Fruit fly (Drosophila melanogaster) whole organism, embryonic: ENCODE results near the gene dod.

Source experiments
- B-H2 ChIP-seq: fragments of 200-800 bp; sonication (Bioruptor generic); optimal IDR thresholded peaks from 2 replicates; lab custom pipeline; 2018; ENCODE audit warnings: missing biosample characterization, mild to moderate bottlenecking, missing genetic modification characterization
- CG13123 ChIP-seq: fragments of 200-800 bp; sonication (Bioruptor generic); optimal IDR thresholded peaks from 2 replicates; lab custom pipeline; 2016; ENCODE audit warnings: missing biosample characterization, missing genetic modification characterization
- CG13775 ChIP-seq: fragments of 200-800 bp; sonication (Bioruptor generic); optimal IDR thresholded peaks from 3 replicates; lab custom pipeline; 2017; ENCODE audit warnings: missing biosample characterization, mild to moderate bottlenecking, missing genetic modification characterization
- CG14014 ChIP-seq: fragments of 200-800 bp; sonication (Bioruptor generic); IDR thresholded peaks from 2 replicates; pipeline ENCODE4 v1.3.6; 2022; ENCODE audit warnings: missing biosample characterization, missing genetic modification characterization
- CG17328 ChIP-seq: fragments of 200-800 bp; sonication (Bioruptor generic); IDR thresholded peaks from 2 replicates; pipeline ENCODE4 v1.3.6; 2022; ENCODE audit warnings: missing biosample characterization, missing genetic modification characterization
- CG17802 ChIP-seq: fragments of 200-800 bp; sonication (Bioruptor generic); optimal IDR thresholded peaks from 2 replicates; lab custom pipeline; 2018; ENCODE audit warnings: missing biosample characterization, mild to moderate bottlenecking, missing genetic modification characterization, moderate library complexity
- CG2889 ChIP-seq: fragments of 200-800 bp; sonication (Bioruptor generic); IDR thresholded peaks from 3 replicates; pipeline ENCODE4 v1.3.6; 2022; ENCODE audit warnings: missing biosample characterization, missing genetic modification characterization
- CG31365 ChIP-seq: fragments of 200-800 bp; sonication (Bioruptor generic); optimal IDR thresholded peaks from 2 replicates; lab custom pipeline; 2018; ENCODE audit warnings: missing biosample characterization, mild to moderate bottlenecking, missing genetic modification characterization
- CG34422 ChIP-seq: fragments of 200-800 bp; sonication (Bioruptor generic); IDR thresholded peaks from 3 replicates; pipeline ENCODE4 v1.3.6; 2022; ENCODE audit warnings: missing biosample characterization, missing genetic modification characterization
- CG3838 ChIP-seq: fragments of 200-800 bp; sonication (Bioruptor generic); optimal IDR thresholded peaks from 3 replicates; lab custom pipeline; 2016; ENCODE audit warnings: missing biosample characterization, missing genetic modification characterization
- CG4404 ChIP-seq: fragments of 200-800 bp; sonication (Bioruptor generic); IDR thresholded peaks from 2 replicates; pipeline ENCODE4 v1.3.6; 2022; ENCODE audit warnings: missing biosample characterization, missing genetic modification characterization
- CG6272 ChIP-seq: fragments of 200-800 bp; sonication (Bioruptor generic); IDR thresholded peaks from 2 replicates; pipeline ENCODE4 v1.3.6; 2022; ENCODE audit warnings: missing biosample characterization, missing genetic modification characterization
- CG8281 ChIP-seq: fragments of 200-800 bp; sonication (Bioruptor generic); optimal IDR thresholded peaks from 2 replicates; lab custom pipeline; 2018; ENCODE audit warnings: missing biosample characterization, mild to moderate bottlenecking, missing genetic modification characterization, moderate library complexity
- CG8924 ChIP-seq: fragments of 200-800 bp; optimal IDR thresholded peaks from 3 replicates; lab custom pipeline; 2019; ENCODE audit warnings: missing biosample characterization, mild to moderate bottlenecking, missing genetic modification characterization, moderate library complexity
- CkIIα-i1 ChIP-seq: fragments of 200-800 bp; sonication (Bioruptor generic); IDR thresholded peaks from 2 replicates; pipeline ENCODE4 v1.3.6; 2022; ENCODE audit warnings: missing biosample characterization, missing genetic modification characterization
- Dip2 ChIP-seq: fragments of 200-800 bp; sonication (Bioruptor generic); IDR thresholded peaks from 2 replicates; pipeline ENCODE4 v1.3.6; 2022; ENCODE audit warnings: missing biosample characterization, missing genetic modification characterization
- Doc2 ChIP-seq: fragments of 200-800 bp; sonication (Bioruptor generic); IDR thresholded peaks from 2 replicates; pipeline ENCODE4 v1.3.6; 2022; ENCODE audit warnings: missing biosample characterization, missing genetic modification characterization
- Dp ChIP-seq: fragments of 200-800 bp; sonication (Bioruptor generic); optimal IDR thresholded peaks from 2 replicates; lab custom pipeline; 2018; ENCODE audit warnings: missing biosample characterization, mild to moderate bottlenecking, missing genetic modification characterization, moderate library complexity
- Dref ChIP-seq: fragments of 200-800 bp; sonication (Bioruptor generic); IDR thresholded peaks from 2 replicates; pipeline ENCODE4 v1.3.6; 2022; ENCODE audit warnings: missing biosample characterization, missing genetic modification characterization
- Fer1 ChIP-seq: fragments of 200-800 bp; sonication (Bioruptor generic); optimal IDR thresholded peaks from 2 replicates; lab custom pipeline; 2017; ENCODE audit warnings: missing biosample characterization, mild to moderate bottlenecking, missing genetic modification characterization
- Gug ChIP-seq: fragments of 200-800 bp; sonication (Bioruptor generic); IDR thresholded peaks from 4 replicates; pipeline ENCODE4 v1.3.6; 2022; ENCODE audit warnings: missing biosample characterization, missing genetic modification characterization
- Hsf ChIP-seq: fragments of 200-800 bp; sonication (Bioruptor generic); optimal IDR thresholded peaks from 3 replicates; lab custom pipeline; 2016; ENCODE audit warnings: missing biosample characterization, missing genetic modification characterization
- Kr ChIP-seq: fragments of 200-800 bp; sonication (Bioruptor generic); optimal IDR thresholded peaks from 2 replicates; lab custom pipeline; 2017; ENCODE audit warnings: missing biosample characterization, mild to moderate bottlenecking, missing genetic modification characterization
- NK7.1 ChIP-seq: fragments of 200-800 bp; sonication (Bioruptor generic); optimal IDR thresholded peaks from 3 replicates; lab custom pipeline; 2016; ENCODE audit warnings: missing biosample characterization, missing genetic modification characterization
- Nf-YC ChIP-seq: fragments of 200-800 bp; optimal IDR thresholded peaks from 3 replicates; lab custom pipeline; 2019; ENCODE audit warnings: missing biosample characterization, mild to moderate bottlenecking, missing genetic modification characterization, moderate library complexity
- PHDP ChIP-seq: fragments of 200-800 bp; sonication (Bioruptor generic); optimal IDR thresholded peaks from 3 replicates; lab custom pipeline; 2018; ENCODE audit warnings: missing biosample characterization, mild to moderate bottlenecking, missing genetic modification characterization, moderate library complexity
- Poxn ChIP-seq: fragments of 200-800 bp; sonication (Bioruptor generic); IDR thresholded peaks from 2 replicates; pipeline ENCODE4 v1.3.6; 2022; ENCODE audit warnings: missing biosample characterization, missing genetic modification characterization
- Rx ChIP-seq: fragments of 200-800 bp; sonication (Bioruptor generic); IDR thresholded peaks from 2 replicates; pipeline ENCODE4 v1.3.6; 2022; ENCODE audit warnings: missing biosample characterization, missing genetic modification characterization
- ash1 ChIP-seq: fragments of 200-800 bp; sonication (Bioruptor generic); optimal IDR thresholded peaks from 2 replicates; lab custom pipeline; 2018; ENCODE audit warnings: missing biosample characterization, mild to moderate bottlenecking, missing genetic modification characterization
- bigmax ChIP-seq: fragments of 200-800 bp; sonication (Bioruptor generic); optimal IDR thresholded peaks from 2 replicates; lab custom pipeline; 2018; ENCODE audit warnings: missing biosample characterization, mild to moderate bottlenecking, missing genetic modification characterization
- chif ChIP-seq, 2 experiments: fragments of 200-800 bp; sonication (Bioruptor generic); optimal IDR thresholded peaks; 3 replicates each; lab custom pipeline; 2016; ENCODE audit warnings: missing biosample characterization in 2 of 2, missing genetic modification characterization in 2 of 2
- crc ChIP-seq: fragments of 200-800 bp; sonication (Bioruptor generic); optimal IDR thresholded peaks from 2 replicates; lab custom pipeline; 2016; ENCODE audit warnings: missing biosample characterization, missing genetic modification characterization
- dan ChIP-seq: fragments of 200-800 bp; sonication (Bioruptor generic); IDR thresholded peaks from 2 replicates; pipeline ENCODE4 v1.3.6; 2022; ENCODE audit warnings: missing biosample characterization, missing genetic modification characterization
- dimm ChIP-seq: fragments of 200-800 bp; sonication (Bioruptor generic); IDR thresholded peaks from 2 replicates; pipeline ENCODE4 v1.3.6; 2022; ENCODE audit warnings: missing biosample characterization, missing genetic modification characterization
- dmrt99B ChIP-seq: fragments of 200-800 bp; sonication (Bioruptor generic); optimal IDR thresholded peaks from 2 replicates; lab custom pipeline; 2018; ENCODE audit warnings: missing biosample characterization, mild to moderate bottlenecking, missing genetic modification characterization, moderate library complexity
- fru ChIP-seq: fragments of >200 bp; optimal IDR thresholded peaks from 2 replicates; lab custom pipeline; 2017
- gcm ChIP-seq: fragments of 200-800 bp; sonication (Bioruptor generic); optimal IDR thresholded peaks from 2 replicates; lab custom pipeline; 2019; ENCODE audit warnings: missing biosample characterization, mild to moderate bottlenecking, missing genetic modification characterization, moderate library complexity
- jing ChIP-seq: fragments of 200-800 bp; sonication (Bioruptor generic); optimal IDR thresholded peaks from 2 replicates; lab custom pipeline; 2018; ENCODE audit warnings: missing biosample characterization, mild to moderate bottlenecking, missing genetic modification characterization
- knrl ChIP-seq: fragments of 200-800 bp; sonication (Bioruptor generic); IDR thresholded peaks from 3 replicates; pipeline ENCODE4 v1.3.6; 2022; ENCODE audit warnings: missing biosample characterization, missing genetic modification characterization; ENCODE audit not compliant: partially characterized antibody
- nau ChIP-seq: fragments of 200-800 bp; sonication (Bioruptor generic); optimal IDR thresholded peaks from 3 replicates; lab custom pipeline; 2017; ENCODE audit warnings: missing biosample characterization, mild to moderate bottlenecking, missing genetic modification characterization, missing genetic modification reagents
- nerfin-2 ChIP-seq: fragments of 200-800 bp; sonication (Bioruptor generic); IDR thresholded peaks from 2 replicates; pipeline ENCODE4 v1.3.6; 2022; ENCODE audit warnings: missing biosample characterization, missing genetic modification characterization; ENCODE audit not compliant: partially characterized antibody
- p53 ChIP-seq: fragments of 200-800 bp; sonication (Bioruptor generic); optimal IDR thresholded peaks from 2 replicates; lab custom pipeline; 2016; ENCODE audit warnings: missing biosample characterization, missing genetic modification characterization
- pita ChIP-seq: fragments of 200-800 bp; sonication (Bioruptor generic); optimal IDR thresholded peaks from 2 replicates; lab custom pipeline; 2017; ENCODE audit warnings: missing biosample characterization, mild to moderate bottlenecking, missing genetic modification characterization
- prd ChIP-seq, 3 experiments: fragments of >200 bp in 2 of 3; fragments of 200-800 bp in 1 of 3; sonication (Bioruptor generic) in 1 of 3; optimal IDR thresholded peaks in 2 of 3; IDR thresholded peaks in 1 of 3; 2 replicates in 2 of 3; 3 replicates in 1 of 3; pipeline versions ENCODE4 v1.3.6 to Lab custom; 2017 to 2022; ENCODE audit warnings: missing biosample characterization in 1 of 3, missing genetic modification characterization in 1 of 3
- psq ChIP-seq: fragments of 200-800 bp; sonication (Bioruptor generic); optimal IDR thresholded peaks from 2 replicates; lab custom pipeline; 2017; ENCODE audit warnings: missing biosample characterization, missing genetic modification characterization
- sc ChIP-seq, 3 experiments: fragments of >200 bp in 2 of 3; fragments of 200-800 bp in 1 of 3; sonication (Bioruptor generic) in 1 of 3; optimal IDR thresholded peaks; 2 replicates in 2 of 3; 3 replicates in 1 of 3; lab custom pipeline; 2017; ENCODE audit warnings: mild to moderate bottlenecking in 1 of 3, missing biosample characterization in 1 of 3, missing genetic modification characterization in 1 of 3, missing genetic modification reagents in 1 of 3
- shn ChIP-seq: fragments of 200-800 bp; sonication (Bioruptor generic); optimal IDR thresholded peaks from 3 replicates; lab custom pipeline; 2016; ENCODE audit warnings: missing biosample characterization, missing genetic modification characterization
- so ChIP-seq: fragments of 200-800 bp; sonication (Bioruptor generic); IDR thresholded peaks from 3 replicates; pipeline ENCODE4 v1.3.6; 2022; ENCODE audit warnings: missing biosample characterization, missing genetic modification characterization
- trh ChIP-seq: fragments of 200-800 bp; sonication (Bioruptor generic); optimal IDR thresholded peaks from 2 replicates; lab custom pipeline; 2016; ENCODE audit warnings: missing biosample characterization, missing genetic modification characterization
- tup ChIP-seq: fragments of 200-800 bp; sonication (Bioruptor generic); optimal IDR thresholded peaks from 2 replicates; lab custom pipeline; 2016; ENCODE audit warnings: missing biosample characterization, mild to moderate bottlenecking, missing genetic modification characterization, moderate library complexity

The dod gene

dm6 chrX:21349800-21350309 is 4.7 kb downstream of the dod start, which contains the start of the genes peng and sol (continued):
- TF ChIP-seq CkIIα-i1, result no peak
- peak; percentile 51 for TF ChIP-seq B-H2 (GFP tag; lab: Kevin White, UChicago)
- TF ChIP-seq CG3838 (GFP tag; lab: Kevin White, UChicago), result peak; percentile 2
- peak; percentile 53 for TF ChIP-seq CG13123 (GFP tag; lab: Kevin White, UChicago)
- TF ChIP-seq CG17802 (tag; lab: Kevin White, UChicago), result no peak
- no peak for TF ChIP-seq nerfin-2 (GFP tag; lab: Robert Waterston, UW)
- no peak for TF ChIP-seq CG31365
- TF ChIP-seq Nf-YC, result peak; percentile 48
- TF ChIP-seq CG2889 (GFP tag; lab: Robert Waterston, UW), result peak; percentile 65; the same call in 1 of the 3 replicates
- no peak for TF ChIP-seq CG6272
- peak; percentile 31 for TF ChIP-seq Dref (GFP tag; lab: Robert Waterston, UW)
- peak; percentile 45 for TF ChIP-seq crc (GFP tag; lab: Kevin White, UChicago)
- TF ChIP-seq tup (GFP tag; lab: Kevin White, UChicago), result no peak
- TF ChIP-seq CG8281 (tag; lab: Kevin White, UChicago), result peak; percentile 38
- peak; percentile 44 for TF ChIP-seq CG4404 (GFP tag; lab: Robert Waterston, UW)
- no peak for TF ChIP-seq Kr (GFP tag; lab: Kevin White, UChicago)
- TF ChIP-seq nau (GFP tag; lab: Kevin White, UChicago), result no peak
- TF ChIP-seq CG34422 (GFP tag; lab: Robert Waterston, UW), result no peak; the same call in 2 of the 3 replicates
- peak; percentile 23 for TF ChIP-seq psq (GFP tag; lab: Kevin White, UChicago)
- no peak for TF ChIP-seq bigmax (GFP tag; lab: Kevin White, UChicago)
- peak; percentile 45 for TF ChIP-seq gcm (GFP tag; lab: Kevin White, UChicago)
- TF ChIP-seq knrl (GFP tag; lab: Robert Waterston, UW), result no peak
- no peak for TF ChIP-seq fru (lab: Kevin White, UChicago)
- TF ChIP-seq CG13775 (GFP tag; lab: Kevin White, UChicago), result peak; percentile 76
- TF ChIP-seq Rx (GFP tag; lab: Robert Waterston, UW), result peak; percentile 22; the same call in 1 of the 2 replicates
- no peak for TF ChIP-seq Doc2 (GFP tag; lab: Robert Waterston, UW)
- TF ChIP-seq NK7.1 (GFP tag; lab: Kevin White, UChicago), result peak; percentile 32
- TF ChIP-seq CG17328 (GFP tag; lab: Robert Waterston, UW), result peak; percentile 36
- no peak for TF ChIP-seq p53 (GFP tag; lab: Kevin White, UChicago)
- no peak for TF ChIP-seq Dip2
- TF ChIP-seq Fer1 (GFP tag; lab: Kevin White, UChicago), result peak; percentile 72
- no peak for TF ChIP-seq pita (GFP tag; lab: Kevin White, UChicago)
- TF ChIP-seq CG8924, result peak; percentile 46
- TF ChIP-seq chif (GFP tag; optimal IDR thresholded peaks at IDR 0.05; lab: Kevin White, UChicago), result peak; percentile 61 to 74
- no peak for TF ChIP-seq prd (optimal IDR thresholded peaks at IDR 0.05; lab: Kevin White, UChicago)
- peak; percentile 69; the same call in 2 of the 3 replicates for TF ChIP-seq prd (GFP tag; IDR thresholded peaks at IDR 0.05; lab: Robert Waterston, UW)
- no peak for TF ChIP-seq dmrt99B
- TF ChIP-seq sc (optimal IDR thresholded peaks at IDR 0.05; lab: Kevin White, UChicago), result no peak
- TF ChIP-seq sc (GFP tag; optimal IDR thresholded peaks at IDR 0.05; lab: Kevin White, UChicago), result no peak
- peak; percentile 71 for TF ChIP-seq shn (GFP tag; lab: Kevin White, UChicago)
- TF ChIP-seq Dp (GFP tag; lab: Kevin White, UChicago), result no peak
- peak; percentile 88 for TF ChIP-seq Hsf (GFP tag; lab: Kevin White, UChicago)
- no peak for TF ChIP-seq so (GFP tag; lab: Robert Waterston, UW)
- TF ChIP-seq PHDP, result peak; percentile 66
- no peak for TF ChIP-seq Poxn
- no peak for TF ChIP-seq jing (GFP tag; lab: Kevin White, UChicago)
- TF ChIP-seq ash1, result no peak
- peak; percentile 52; the same call in 1 of the 2 replicates for TF ChIP-seq CG14014 (GFP tag; lab: Robert Waterston, UW)
- peak; percentile 46 for TF ChIP-seq trh (GFP tag; lab: Kevin White, UChicago)
- no peak for TF ChIP-seq dimm (GFP tag; lab: Robert Waterston, UW)
- TF ChIP-seq Gug, result 0 out of 4 replicates have a peak, but pooled peaks have one; percentile 22
- no peak for TF ChIP-seq dan (GFP tag; lab: Robert Waterston, UW)
